Worm (Caenorhabditis elegans) whole organism, L3 larva: Measurements from ENCODE around the gene spe-18.

Source experiments
- R02D3.7 ChIP-seq: fragments of 150-350 bp; optimal IDR thresholded peaks from 2 replicates; lab custom pipeline; 2014; ENCODE audit warnings: missing biosample characterization, missing genetic modification characterization
- ZK546.5 ChIP-seq: sonication (generic microtip); optimal IDR thresholded peaks from 2 replicates; lab custom pipeline; 2017; ENCODE audit warnings: missing biosample characterization, missing genetic modification characterization
- aly-2 ChIP-seq: fragments of 150-350 bp; optimal IDR thresholded peaks from 2 replicates; lab custom pipeline; 2014; ENCODE audit warnings: missing biosample characterization, missing genetic modification characterization
- ama-1 ChIP-seq: fragments of 150-350 bp; optimal IDR thresholded peaks from 2 replicates; lab custom pipeline; 2018
- ceh-16 ChIP-seq: sonication (generic microtip); optimal IDR thresholded peaks from 2 replicates; lab custom pipeline; 2017; ENCODE audit warnings: missing biosample characterization, missing genetic modification characterization
- ceh-28 ChIP-seq: fragments of 150-350 bp; optimal IDR thresholded peaks from 2 replicates; lab custom pipeline; 2014; ENCODE audit warnings: missing biosample characterization, missing genetic modification reagents, missing genetic modification characterization
- ceh-82 ChIP-seq: fragments of 150-350 bp; optimal IDR thresholded peaks from 2 replicates; lab custom pipeline; 2014; ENCODE audit warnings: missing biosample characterization, missing genetic modification characterization
- daf-12 ChIP-seq: fragments of 150-350 bp; optimal IDR thresholded peaks from 2 replicates; lab custom pipeline; 2014; ENCODE audit warnings: missing biosample characterization, missing genetic modification reagents, missing genetic modification characterization
- egl-27 ChIP-seq: sonication (generic microtip); optimal IDR thresholded peaks from 4 replicates; lab custom pipeline; 2017; ENCODE audit warnings: missing biosample characterization, missing genetic modification reagents, missing genetic modification characterization
- elt-2 ChIP-seq: sonication (generic microtip); optimal IDR thresholded peaks from 2 replicates; lab custom pipeline; 2016; ENCODE audit warnings: missing genetic modification reagents, mild to moderate bottlenecking, missing genetic modification characterization, missing compliant biosample characterization
- eor-1 ChIP-seq, 2 experiments: fragments of 150-350 bp; optimal IDR thresholded peaks; 2 replicates each; lab custom pipeline; 2014 to 2018; ENCODE audit warnings: missing biosample characterization in 2 of 2, missing genetic modification characterization in 2 of 2
- fkh-2 ChIP-seq: fragments of 150-350 bp; optimal IDR thresholded peaks from 2 replicates; lab custom pipeline; 2014; ENCODE audit warnings: missing biosample characterization, missing genetic modification reagents, missing genetic modification characterization
- fos-1 ChIP-seq: fragments of 150-350 bp; optimal IDR thresholded peaks from 2 replicates; lab custom pipeline; 2014; ENCODE audit warnings: missing biosample characterization, missing genetic modification characterization
- hmg-11 ChIP-seq: sonication (generic microtip); optimal IDR thresholded peaks from 2 replicates; lab custom pipeline; 2016; ENCODE audit warnings: missing genetic modification characterization, missing compliant biosample characterization
- jun-1 ChIP-seq: fragments of 150-350 bp; optimal IDR thresholded peaks from 2 replicates; lab custom pipeline; 2014; ENCODE audit warnings: missing biosample characterization, missing genetic modification reagents, missing genetic modification characterization
- lin-15B ChIP-seq: fragments of 150-350 bp; optimal IDR thresholded peaks from 2 replicates; lab custom pipeline; 2014; ENCODE audit warnings: missing biosample characterization, missing genetic modification characterization
- lin-39 ChIP-seq: fragments of 150-350 bp; optimal IDR thresholded peaks from 2 replicates; lab custom pipeline; 2018; ENCODE audit warnings: missing biosample characterization, missing genetic modification reagents, missing genetic modification characterization
- mdl-1 ChIP-seq: fragments of 150-350 bp; optimal IDR thresholded peaks from 2 replicates; lab custom pipeline; 2014; ENCODE audit warnings: missing biosample characterization, missing genetic modification characterization
- nfya-1 ChIP-seq: sonication (generic microtip); optimal IDR thresholded peaks from 2 replicates; lab custom pipeline; 2017; ENCODE audit warnings: missing genetic modification characterization, mild to moderate bottlenecking, missing compliant biosample characterization, antibody characterized with exemption, moderate library complexity; ENCODE audit not compliant: insufficient read depth
- nhr-11 ChIP-seq: fragments of 150-350 bp; optimal IDR thresholded peaks from 2 replicates; lab custom pipeline; 2014; ENCODE audit warnings: missing biosample characterization, missing genetic modification characterization
- nhr-12 ChIP-seq: fragments of 150-350 bp; optimal IDR thresholded peaks from 2 replicates; lab custom pipeline; 2014; ENCODE audit warnings: missing biosample characterization, missing genetic modification characterization
- nhr-23 ChIP-seq: fragments of 150-350 bp; optimal IDR thresholded peaks from 2 replicates; lab custom pipeline; 2014; ENCODE audit warnings: missing biosample characterization, missing genetic modification reagents, missing genetic modification characterization
- nhr-237 ChIP-seq: fragments of 150-350 bp; optimal IDR thresholded peaks from 2 replicates; lab custom pipeline; 2014; ENCODE audit warnings: missing biosample characterization, missing genetic modification characterization
- nhr-25 ChIP-seq: sonication (generic microtip); optimal IDR thresholded peaks from 2 replicates; lab custom pipeline; 2017; ENCODE audit warnings: missing biosample characterization, missing genetic modification characterization
- nhr-28 ChIP-seq: fragments of 150-350 bp; optimal IDR thresholded peaks from 2 replicates; lab custom pipeline; 2014; ENCODE audit warnings: missing biosample characterization, missing genetic modification characterization
- nhr-43 ChIP-seq: sonication (generic microtip); optimal IDR thresholded peaks from 2 replicates; lab custom pipeline; 2016; ENCODE audit warnings: mild to moderate bottlenecking, missing genetic modification characterization, missing compliant biosample characterization; ENCODE audit not compliant: poor library complexity, severe bottlenecking
- nhr-67 ChIP-seq: fragments of 150-350 bp; optimal IDR thresholded peaks from 2 replicates; lab custom pipeline; 2014; ENCODE audit warnings: missing biosample characterization, missing genetic modification characterization
- nhr-76 ChIP-seq: fragments of 150-350 bp; sonication (generic microtip); optimal IDR thresholded peaks from 5 replicates; lab custom pipeline; 2014; ENCODE audit warnings: missing biosample characterization, missing genetic modification characterization
- nhr-77 ChIP-seq: fragments of 150-350 bp; optimal IDR thresholded peaks from 2 replicates; lab custom pipeline; 2014; ENCODE audit warnings: missing biosample characterization, missing genetic modification characterization
- pha-4 ChIP-seq: fragments of 150-350 bp; optimal IDR thresholded peaks from 2 replicates; lab custom pipeline; 2014; ENCODE audit warnings: missing biosample characterization, missing genetic modification reagents, missing genetic modification characterization
- pqm-1 ChIP-seq: fragments of 150-350 bp; optimal IDR thresholded peaks from 2 replicates; lab custom pipeline; 2017; ENCODE audit warnings: missing biosample characterization, missing genetic modification characterization, inconsistent platforms
- sea-2 ChIP-seq: fragments of 150-350 bp; sonication (generic microtip); optimal IDR thresholded peaks from 4 replicates; lab custom pipeline; 2014; ENCODE audit warnings: missing biosample characterization, missing genetic modification reagents, missing genetic modification characterization
- skn-1 ChIP-seq: fragments of 150-350 bp; optimal IDR thresholded peaks from 2 replicates; lab custom pipeline; 2014; ENCODE audit warnings: missing biosample characterization, missing genetic modification characterization
- unc-62 ChIP-seq: fragments of 150-350 bp; sonication (generic microtip); optimal IDR thresholded peaks from 4 replicates; lab custom pipeline; 2014; ENCODE audit warnings: missing biosample characterization, missing genetic modification reagents, missing genetic modification characterization
- zag-1 ChIP-seq: fragments of 150-350 bp; optimal IDR thresholded peaks from 2 replicates; lab custom pipeline; 2014; ENCODE audit warnings: missing biosample characterization, missing genetic modification characterization
- ztf-4 ChIP-seq: fragments of 150-350 bp; optimal IDR thresholded peaks from 2 replicates; lab custom pipeline; 2014; ENCODE audit warnings: missing biosample characterization, missing genetic modification characterization

Gene spe-18

DNA sequence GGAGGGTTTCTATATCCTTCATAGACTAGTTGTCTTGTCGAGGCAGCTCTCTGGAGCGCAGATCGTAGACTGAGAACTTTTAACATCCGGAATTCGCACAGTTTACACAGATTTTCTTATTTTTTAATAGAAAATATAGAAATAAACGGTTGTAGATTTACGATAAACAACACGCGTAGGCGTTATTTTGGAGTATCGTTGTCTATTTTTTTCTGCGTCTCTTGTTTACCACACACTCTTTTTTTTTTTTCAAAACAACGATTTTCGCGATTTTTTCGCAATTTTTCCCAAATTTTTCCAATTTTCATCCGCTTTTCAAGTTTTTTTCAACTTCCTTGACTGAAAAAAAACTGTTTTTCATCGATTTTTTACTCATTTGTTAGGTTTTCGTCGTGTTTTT is 34.0 kb upstream of the spe-18 start, which contains the start of gene mecr-1:
mecr-1 (minus strand) TSS at position 127 of the 400 bp plus-strand sequence.
- TF ChIP-seq elt-2 (tag; lab: Kevin White, UChicago) (no peak), nhr-28 (tag; lab: Kevin White, UChicago) (no peak), eor-1 (tag; optimal IDR thresholded peaks at IDR 0.05; lab: Kevin White, UChicago) (no peak), ceh-16 (tag; lab: Kevin White, UChicago) (no peak), nhr-43 (tag; lab: Kevin White, UChicago) (no peak), lin-39 (tag; lab: Kevin White, UChicago) (no peak), sea-2 (GFP tag; lab: Kevin White, UChicago) (no peak), nhr-67 (no peak), ceh-82 (tag; lab: Kevin White, UChicago) (no peak), nhr-12 (tag; lab: Kevin White, UChicago) (no peak), ceh-28 (tag; lab: Kevin White, UChicago) (no peak), nhr-23 (tag; lab: Kevin White, UChicago) (peak; percentile 26), skn-1 (tag; lab: Kevin White, UChicago) (peak; percentile 3), ztf-4 (tag; lab: Kevin White, UChicago) (no peak), egl-27 (tag; lab: Kevin White, UChicago) (no peak), lin-15B (tag; lab: Kevin White, UChicago) (peak; percentile 39), nhr-237 (tag; lab: Kevin White, UChicago) (no peak), R02D3.7 (tag; lab: Kevin White, UChicago) (peak; percentile 91), jun-1 (tag; lab: Kevin White, UChicago) (no peak), nfya-1 (tag; lab: Kevin White, UChicago) (peak; percentile 37), nhr-76 (tag; lab: Kevin White, UChicago) (no peak), hmg-11 (tag; lab: Kevin White, UChicago) (peak; percentile 70), fos-1 (tag; lab: Kevin White, UChicago) (no peak), pha-4 (tag; lab: Kevin White, UChicago) (peak; percentile 65), pqm-1 (tag; lab: Kevin White, UChicago) (peak; percentile 12), mdl-1 (tag; lab: Kevin White, UChicago) (no peak)
- TF ChIP-seq, all 47 proteins: peak for 8

DNA sequence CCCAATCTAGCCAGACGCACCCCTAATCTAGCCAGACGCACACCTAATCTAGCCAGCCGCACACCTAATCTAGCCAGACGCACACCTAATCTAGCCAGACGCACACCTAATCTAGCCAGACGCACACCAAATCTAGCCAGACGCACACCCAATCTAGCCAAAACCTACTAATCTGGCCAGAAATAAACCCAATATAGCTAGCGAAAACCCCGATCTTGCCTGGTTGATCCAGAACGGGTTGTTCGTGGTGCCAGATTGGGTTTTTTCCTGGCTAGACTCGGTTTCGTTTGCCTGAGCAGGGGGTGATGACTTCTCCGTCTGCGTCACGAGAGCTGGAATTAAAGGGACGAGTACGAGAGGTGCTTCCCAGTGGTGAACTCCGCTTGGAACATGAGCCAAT is 30.9 kb upstream of the spe-18 start, which contains the start of gene W09H1.3:
W09H1.3 (plus strand) TSS at position 301 of the 400 bp plus-strand sequence.
- no peak for TF ChIP-seq nhr-25 (tag; lab: Kevin White, UChicago)
- no peak for TF ChIP-seq sea-2 (GFP tag; lab: Kevin White, UChicago)
- TF ChIP-seq pha-4 (tag; lab: Kevin White, UChicago) = no peak
- TF ChIP-seq nhr-237 (tag; lab: Kevin White, UChicago) = no peak
- TF ChIP-seq nfya-1 (tag; lab: Kevin White, UChicago) = no peak
- no peak for TF ChIP-seq nhr-76 (tag; lab: Kevin White, UChicago)
- TF ChIP-seq nhr-43 (tag; lab: Kevin White, UChicago) = no peak
- TF ChIP-seq elt-2 (tag; lab: Kevin White, UChicago) = no peak
- no peak for TF ChIP-seq ama-1
- TF ChIP-seq lin-15B (tag; lab: Kevin White, UChicago) = no peak
- no peak for TF ChIP-seq daf-12 (tag; lab: Kevin White, UChicago)
- TF ChIP-seq nhr-12 (tag; lab: Kevin White, UChicago) = no peak
- no peak for TF ChIP-seq pqm-1 (tag; lab: Kevin White, UChicago)
- TF ChIP-seq fos-1 (tag; lab: Kevin White, UChicago) = no peak
- no peak for TF ChIP-seq nhr-67
- no peak for TF ChIP-seq aly-2
- TF ChIP-seq unc-62 (GFP tag; lab: Kevin White, UChicago) = no peak

DNA sequence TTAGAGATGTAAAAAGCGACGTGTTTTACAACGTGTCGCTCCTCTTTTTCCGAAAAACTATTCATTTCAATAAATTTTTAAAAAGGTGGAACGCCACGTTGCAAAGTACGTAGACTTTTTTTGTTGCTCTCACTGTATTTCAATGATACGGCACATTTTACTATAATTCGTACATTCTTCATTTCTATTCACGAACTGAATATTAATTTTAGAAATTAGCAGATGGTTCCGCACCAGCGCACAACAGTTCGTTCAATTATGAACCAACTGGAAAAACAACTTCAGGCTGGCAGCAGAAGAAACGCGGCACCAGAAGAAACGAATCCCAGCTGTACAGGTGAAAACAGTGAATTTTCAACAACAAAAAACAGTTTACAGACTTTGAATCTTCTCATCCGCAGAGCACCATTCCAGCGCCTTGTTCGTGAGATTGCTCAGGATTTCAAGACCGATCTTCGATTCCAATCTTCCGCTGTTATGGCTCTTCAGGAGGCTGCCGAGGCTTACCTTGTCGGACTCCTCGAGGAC is 30.1 kb upstream of the spe-18 start, which contains the start of the genes W09H1.4 and his-73:
W09H1.4 (plus strand) TSS at position 301 of the 528 bp plus-strand sequence.
his-73 (plus strand) TSS at position 478 of the 528 bp plus-strand sequence.
- TF ChIP-seq pha-4 (tag; lab: Kevin White, UChicago) (no peak), pqm-1 (tag; lab: Kevin White, UChicago) (no peak), zag-1 (no peak), lin-15B (tag; lab: Kevin White, UChicago) (no peak), mdl-1 (tag; lab: Kevin White, UChicago) (no peak), nfya-1 (tag; lab: Kevin White, UChicago) (no peak), nhr-76 (tag; lab: Kevin White, UChicago) (no peak), R02D3.7 (tag; lab: Kevin White, UChicago) (no peak), ama-1 (no peak), fkh-2 (tag; lab: Kevin White, UChicago) (no peak), nhr-12 (tag; lab: Kevin White, UChicago) (no peak), fos-1 (tag; lab: Kevin White, UChicago) (no peak), ceh-82 (tag; lab: Kevin White, UChicago) (no peak), ZK546.5 (tag; lab: Kevin White, UChicago) (no peak), nhr-77 (no peak), eor-1 (tag; optimal IDR thresholded peaks at IDR 0.05; lab: Kevin White, UChicago) (no peak), nhr-11 (tag; lab: Kevin White, UChicago) (no peak)
